Worm (Caenorhabditis elegans) whole organism, mixed stage, embryonic: ENCODE measurements around the gene Y54G2A.57.

Source experiments
- blmp-1 ChIP-seq: fragments of 150-350 bp; optimal IDR thresholded peaks from 2 replicates; lab custom pipeline; 2014; ENCODE audit warnings: missing biosample characterization, missing genetic modification characterization
- ceh-83 ChIP-seq: fragments of 200-800 bp; sonication (Bioruptor generic); optimal IDR thresholded peaks from 2 replicates; lab custom pipeline; 2018; ENCODE audit warnings: mild to moderate bottlenecking, missing genetic modification characterization, missing compliant biosample characterization
- elt-3 ChIP-seq: fragments of 150-350 bp; optimal IDR thresholded peaks from 2 replicates; lab custom pipeline; 2014; ENCODE audit warnings: missing biosample characterization, missing genetic modification characterization
- nhr-2 ChIP-seq: fragments of 150-350 bp; optimal IDR thresholded peaks from 2 replicates; lab custom pipeline; 2014; ENCODE audit warnings: missing biosample characterization, missing genetic modification characterization
- nhr-76 ChIP-seq: sonication (generic microtip); optimal IDR thresholded peaks from 2 replicates; lab custom pipeline; 2017; ENCODE audit warnings: missing biosample characterization, missing genetic modification characterization
- snpc-4 ChIP-seq: fragments of 150-350 bp; optimal IDR thresholded peaks from 2 replicates; lab custom pipeline; 2014; ENCODE audit warnings: missing biosample characterization, missing genetic modification characterization
- sptf-1 ChIP-seq: sonication (generic microtip); optimal IDR thresholded peaks from 2 replicates; lab custom pipeline; 2017; ENCODE audit warnings: mild to moderate bottlenecking, missing genetic modification characterization, moderate library complexity, missing compliant biosample characterization
- unc-39 ChIP-seq: fragments of 150-350 bp; optimal IDR thresholded peaks from 2 replicates; lab custom pipeline; 2014; ENCODE audit warnings: missing biosample characterization, missing genetic modification characterization

- no peak for TF ChIP-seq nhr-2 (tag; lab: Kevin White, UChicago)
- no peak for TF ChIP-seq nhr-76 (tag; lab: Kevin White, UChicago)
- TF ChIP-seq elt-3 (tag; lab: Kevin White, UChicago) = no peak
- TF ChIP-seq ceh-83 (GFP tag; lab: Kevin White, UChicago) = no peak
- no peak for TF ChIP-seq unc-39
- TF ChIP-seq snpc-4 (tag; lab: Kevin White, UChicago) = no peak
- TF ChIP-seq blmp-1 (tag; lab: Kevin White, UChicago) = no peak
- no peak for TF ChIP-seq sptf-1 (tag; lab: Kevin White, UChicago)
Observed at ce11 chrIV:2959798-2960197, 9.9 kb upstream of the Y54G2A.57 start, which contains the start of gene ser-6.
